Worm (Caenorhabditis elegans) whole organism, mixed stage, embryonic: Measurements from ENCODE around the gene C55B6.5.

Experiments
- blmp-1 ChIP-seq: fragments of 150-350 bp; optimal IDR thresholded peaks from 2 replicates; lab custom pipeline; 2014; ENCODE audit warnings: missing biosample characterization, missing genetic modification characterization
- elt-1 ChIP-seq: sonication (generic microtip); optimal IDR thresholded peaks from 2 replicates; lab custom pipeline; 2017; ENCODE audit warnings: missing genetic modification characterization, mild to moderate bottlenecking, missing compliant biosample characterization, antibody characterized with exemption, moderate library complexity, borderline replicate concordance; ENCODE audit not compliant: insufficient read depth
- elt-3 ChIP-seq: fragments of 150-350 bp; optimal IDR thresholded peaks from 2 replicates; lab custom pipeline; 2014; ENCODE audit warnings: missing biosample characterization, missing genetic modification characterization
- lsy-2 ChIP-seq: fragments of 150-350 bp; optimal IDR thresholded peaks from 2 replicates; lab custom pipeline; 2014; ENCODE audit warnings: missing biosample characterization, missing genetic modification characterization
- mab-5 ChIP-seq: fragments of 150-350 bp; optimal IDR thresholded peaks from 2 replicates; lab custom pipeline; 2014; ENCODE audit warnings: missing biosample characterization, missing genetic modification characterization
- nhr-12 ChIP-seq: fragments of 150-350 bp; optimal IDR thresholded peaks from 2 replicates; lab custom pipeline; 2014; ENCODE audit warnings: missing biosample characterization, missing genetic modification characterization
- nhr-237 ChIP-seq: fragments of 150-350 bp; optimal IDR thresholded peaks from 2 replicates; lab custom pipeline; 2014; ENCODE audit warnings: missing biosample characterization, missing genetic modification characterization
- nhr-76 ChIP-seq: sonication (generic microtip); optimal IDR thresholded peaks from 2 replicates; lab custom pipeline; 2017; ENCODE audit warnings: missing biosample characterization, missing genetic modification characterization
- pha-4 ChIP-seq: fragments of 150-350 bp; optimal IDR thresholded peaks from 2 replicates; lab custom pipeline; 2018; ENCODE audit warnings: missing biosample characterization, missing genetic modification reagents, missing genetic modification characterization
- sem-2 ChIP-seq: fragments of 200-800 bp; sonication (Bioruptor generic); optimal IDR thresholded peaks from 2 replicates; lab custom pipeline; 2018; ENCODE audit warnings: mild to moderate bottlenecking, missing genetic modification characterization, missing compliant biosample characterization
- snpc-4 ChIP-seq: fragments of 150-350 bp; optimal IDR thresholded peaks from 2 replicates; lab custom pipeline; 2014; ENCODE audit warnings: missing biosample characterization, missing genetic modification characterization
- sptf-1 ChIP-seq: sonication (generic microtip); optimal IDR thresholded peaks from 2 replicates; lab custom pipeline; 2017; ENCODE audit warnings: mild to moderate bottlenecking, missing genetic modification characterization, moderate library complexity, missing compliant biosample characterization
- unc-120 ChIP-seq: sonication (generic microtip); optimal IDR thresholded peaks from 2 replicates; lab custom pipeline; 2017; ENCODE audit warnings: missing genetic modification characterization, missing compliant biosample characterization; ENCODE audit not compliant: poor library complexity, severe bottlenecking
- unc-62 ChIP-seq: fragments of 150-350 bp; optimal IDR thresholded peaks from 2 replicates; lab custom pipeline; 2014; ENCODE audit warnings: missing biosample characterization, missing genetic modification reagents, missing genetic modification characterization

DNA sequence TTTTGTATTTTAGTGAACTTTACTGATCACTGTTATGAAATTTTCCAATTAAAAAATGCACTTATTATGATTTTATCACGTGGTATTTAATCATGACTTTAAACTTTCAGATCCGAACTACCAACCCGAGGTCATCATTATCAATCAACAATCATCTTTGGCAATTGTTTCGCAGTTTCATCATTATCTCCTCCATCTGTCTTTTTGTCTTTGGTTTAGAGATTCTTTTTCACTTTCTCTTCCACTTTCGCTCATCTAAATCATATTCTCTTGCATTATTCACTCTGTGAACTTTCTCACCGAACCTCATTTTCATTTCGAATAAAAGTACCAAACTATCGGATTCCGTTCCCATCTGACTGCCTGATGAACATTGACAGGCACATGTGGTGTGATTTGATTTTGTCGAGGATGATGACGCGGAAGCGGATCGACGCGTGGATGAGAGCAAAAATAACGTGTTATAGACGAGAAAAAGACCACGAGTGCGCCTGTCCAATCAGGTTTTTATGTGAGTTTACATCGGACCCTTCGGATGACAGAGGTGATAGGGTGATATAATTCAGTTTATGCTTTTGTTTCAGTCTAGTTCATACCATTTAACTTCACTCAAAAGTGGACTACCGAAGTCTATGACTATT is 5.5 kb upstream of the C55B6.5 start:
- TF ChIP-seq pha-4 (tag; lab: Kevin White, UChicago) (no peak), nhr-76 (tag; lab: Kevin White, UChicago) (no peak), elt-1 (tag; lab: Kevin White, UChicago) (no peak), sptf-1 (tag; lab: Kevin White, UChicago) (no peak), snpc-4 (no peak), elt-3 (tag; lab: Kevin White, UChicago) (no peak), nhr-12 (tag; lab: Kevin White, UChicago) (no peak), unc-120 (no peak), blmp-1 (tag; lab: Kevin White, UChicago) (no peak), nhr-237 (tag; lab: Kevin White, UChicago) (no peak), lsy-2 (tag; lab: Kevin White, UChicago) (no peak), mab-5 (no peak), sem-2 (GFP tag; lab: Kevin White, UChicago) (no peak), unc-62 (no peak)
